Fruit fly (Drosophila melanogaster) whole organism, wandering third instar larva: Measurements from ENCODE around the gene IntS4.

Experiments
- Abd-B ChIP-seq: fragments of >200 bp; optimal IDR thresholded peaks from 2 replicates; lab custom pipeline; 2017; ENCODE audit warnings: missing biosample characterization, missing genetic modification characterization
- CG32264 ChIP-seq: fragments of 200-800 bp; sonication (Bioruptor generic); optimal IDR thresholded peaks from 2 replicates; lab custom pipeline; 2016; ENCODE audit warnings: missing biosample characterization, missing genetic modification characterization
- CG9705 ChIP-seq: fragments of 200-800 bp; sonication (Bioruptor generic); optimal IDR thresholded peaks from 2 replicates; lab custom pipeline; 2018; ENCODE audit warnings: missing biosample characterization, mild to moderate bottlenecking, missing genetic modification characterization
- CrebA ChIP-seq: fragments of 200-800 bp; sonication (Bioruptor generic); optimal IDR thresholded peaks from 2 replicates; lab custom pipeline; 2016; ENCODE audit warnings: missing biosample characterization, mild to moderate bottlenecking, missing genetic modification characterization, borderline replicate concordance
- Dfd ChIP-seq: fragments of >200 bp; optimal IDR thresholded peaks from 2 replicates; lab custom pipeline; 2017; ENCODE audit warnings: missing biosample characterization, missing genetic modification characterization
- Dif ChIP-seq: fragments of 200-275, 200-300 bp; sonication (Bioruptor generic); optimal IDR thresholded peaks from 2 replicates; lab custom pipeline; 2018; ENCODE audit warnings: missing biosample characterization, missing genetic modification characterization; ENCODE audit not compliant: partially characterized antibody
- GATAd ChIP-seq: sonication (Bioruptor generic); optimal IDR thresholded peaks from 2 replicates; lab custom pipeline; 2016; ENCODE audit warnings: missing biosample characterization, missing genetic modification characterization
- HLH106 ChIP-seq: fragments of 200-800 bp; optimal IDR thresholded peaks from 3 replicates; lab custom pipeline; 2019; ENCODE audit warnings: missing biosample characterization, mild to moderate bottlenecking, missing genetic modification characterization, moderate library complexity
- Hnf4 ChIP-seq: fragments of 200-800 bp; sonication (Bioruptor generic); optimal IDR thresholded peaks from 2 replicates; lab custom pipeline; 2016; ENCODE audit warnings: missing biosample characterization, mild to moderate bottlenecking, missing genetic modification characterization
- Hr78 ChIP-seq: fragments of >200 bp; optimal IDR thresholded peaks from 2 replicates; lab custom pipeline; 2017; ENCODE audit warnings: missing biosample characterization, missing genetic modification characterization
- Hr83 ChIP-seq: fragments of 200-300 bp; sonication (Bioruptor generic); optimal IDR thresholded peaks from 2 replicates; lab custom pipeline; 2016; ENCODE audit warnings: missing biosample characterization, mild to moderate bottlenecking, missing genetic modification characterization, moderate library complexity; ENCODE audit not compliant: poor library complexity, severe bottlenecking
- Jra ChIP-seq: sonication (Bioruptor generic); optimal IDR thresholded peaks from 2 replicates; lab custom pipeline; 2016; ENCODE audit warnings: missing biosample characterization, missing genetic modification characterization
- Mio ChIP-seq: sonication (Bioruptor generic); optimal IDR thresholded peaks from 2 replicates; lab custom pipeline; 2016; ENCODE audit warnings: missing biosample characterization, missing genetic modification characterization
- Myc ChIP-seq: fragments of >200 bp; optimal IDR thresholded peaks from 2 replicates; lab custom pipeline; 2017
- N ChIP-seq: fragments of >200 bp; optimal IDR thresholded peaks from 2 replicates; lab custom pipeline; 2018; ENCODE audit warnings: missing biosample characterization, missing external identifiers, missing genetic modification characterization
- OdsH ChIP-seq: fragments of 200-800 bp; sonication (Bioruptor generic); optimal IDR thresholded peaks from 2 replicates; lab custom pipeline; 2016; ENCODE audit warnings: missing biosample characterization, mild to moderate bottlenecking, missing genetic modification characterization
- Rel ChIP-seq, 2 experiments: fragments of 200-800 bp; sonication (Bioruptor generic) in 1 of 2; optimal IDR thresholded peaks; 2 replicates in 1 of 2; 3 replicates in 1 of 2; lab custom pipeline; 2016 to 2019; ENCODE audit warnings: mild to moderate bottlenecking in 2 of 2, missing biosample characterization in 2 of 2, missing genetic modification characterization in 2 of 2, moderate library complexity in 1 of 2
- Sp1 ChIP-seq: fragments of 200-800 bp; sonication (Bioruptor generic); optimal IDR thresholded peaks from 3 replicates; lab custom pipeline; 2019; ENCODE audit warnings: missing biosample characterization, mild to moderate bottlenecking, missing genetic modification characterization, moderate library complexity
- Vsx2 ChIP-seq: fragments of 200-300, 225-300 bp; sonication (Bioruptor generic); optimal IDR thresholded peaks from 2 replicates; lab custom pipeline; 2018; ENCODE audit warnings: missing biosample characterization, missing genetic modification characterization; ENCODE audit not compliant: partially characterized antibody
- br ChIP-seq: fragments of 200-800 bp; sonication (Bioruptor generic); optimal IDR thresholded peaks from 2 replicates; lab custom pipeline; 2016; ENCODE audit warnings: missing biosample characterization, missing genetic modification characterization
- brk ChIP-seq: fragments of 200-800 bp; sonication (Bioruptor generic); optimal IDR thresholded peaks from 2 replicates; lab custom pipeline; 2016; ENCODE audit warnings: missing biosample characterization, mild to moderate bottlenecking, missing genetic modification characterization
- dl ChIP-seq, 2 experiments: fragments of 175-275, 200-275 bp in 1 of 2; fragments of 200-275 bp in 1 of 2; sonication (Bioruptor generic); optimal IDR thresholded peaks; lab custom pipeline; 2018; ENCODE audit warnings: mild to moderate bottlenecking in 2 of 2, missing biosample characterization in 2 of 2, missing genetic modification characterization in 2 of 2, moderate library complexity in 2 of 2; ENCODE audit not compliant: partially characterized antibody in 2 of 2, insufficient read depth in 1 of 2
- dmrt93B ChIP-seq: fragments of 200-800 bp; sonication (Bioruptor generic); optimal IDR thresholded peaks from 2 replicates; lab custom pipeline; 2018; ENCODE audit warnings: missing biosample characterization, mild to moderate bottlenecking, missing genetic modification characterization
- dsf ChIP-seq: sonication (Bioruptor generic); optimal IDR thresholded peaks from 2 replicates; lab custom pipeline; 2016; ENCODE audit warnings: missing biosample characterization, missing genetic modification characterization, borderline replicate concordance
- ey ChIP-seq: fragments of 200-800 bp; sonication (Bioruptor generic); optimal IDR thresholded peaks from 2 replicates; lab custom pipeline; 2016; ENCODE audit warnings: missing biosample characterization, missing genetic modification characterization
- foxo ChIP-seq, 2 experiments: fragments of 200-800 bp; sonication (Bioruptor generic); optimal IDR thresholded peaks; 2 replicates in 1 of 2; 3 replicates in 1 of 2; lab custom pipeline; 2016 to 2017; ENCODE audit warnings: missing biosample characterization in 2 of 2, missing genetic modification characterization in 2 of 2
- fru ChIP-seq: fragments of 200-800 bp; sonication (Bioruptor generic); optimal IDR thresholded peaks from 3 replicates; lab custom pipeline; 2016; ENCODE audit warnings: missing biosample characterization, mild to moderate bottlenecking, missing genetic modification characterization
- h ChIP-seq: fragments of 200-800 bp; sonication (Bioruptor generic); optimal IDR thresholded peaks from 3 replicates; lab custom pipeline; 2016; ENCODE audit warnings: missing biosample characterization, mild to moderate bottlenecking, missing genetic modification characterization
- jim ChIP-seq: fragments of 175-275, 200-325 bp; sonication (Bioruptor generic); optimal IDR thresholded peaks from 2 replicates; lab custom pipeline; 2016; ENCODE audit warnings: missing biosample characterization, mild to moderate bottlenecking, missing genetic modification characterization
- lola ChIP-seq: fragments of >200 bp; optimal IDR thresholded peaks from 2 replicates; lab custom pipeline; 2017; ENCODE audit warnings: missing biosample characterization, missing genetic modification characterization
- pan ChIP-seq: fragments of >200 bp; optimal IDR thresholded peaks from 2 replicates; lab custom pipeline; 2017
- psq ChIP-seq: fragments of 200-800 bp; sonication (Bioruptor generic); optimal IDR thresholded peaks from 3 replicates; lab custom pipeline; 2017; ENCODE audit warnings: missing biosample characterization, mild to moderate bottlenecking, missing genetic modification characterization, moderate library complexity
- rgr ChIP-seq: fragments of 200-800 bp; sonication (Bioruptor generic); optimal IDR thresholded peaks from 3 replicates; lab custom pipeline; 2016; ENCODE audit warnings: missing biosample characterization, mild to moderate bottlenecking, missing genetic modification characterization
- sage ChIP-seq: fragments of 200-800 bp; sonication (Bioruptor generic); optimal IDR thresholded peaks from 2 replicates; lab custom pipeline; 2016; ENCODE audit warnings: missing biosample characterization, mild to moderate bottlenecking, missing genetic modification characterization
- sv ChIP-seq: fragments of 200-800 bp; sonication (Bioruptor generic); optimal IDR thresholded peaks from 3 replicates; lab custom pipeline; 2016; ENCODE audit warnings: missing biosample characterization, missing genetic modification characterization
- tai ChIP-seq: sonication (Bioruptor generic); optimal IDR thresholded peaks from 2 replicates; lab custom pipeline; 2016; ENCODE audit warnings: missing biosample characterization, missing genetic modification characterization
- usp ChIP-seq: fragments of >200 bp; optimal IDR thresholded peaks from 2 replicates; lab custom pipeline; 2017; ENCODE audit warnings: missing biosample characterization, missing genetic modification characterization
- woc ChIP-seq: sonication (Bioruptor generic); optimal IDR thresholded peaks from 2 replicates; lab custom pipeline; 2016; ENCODE audit warnings: missing biosample characterization, mild to moderate bottlenecking, missing genetic modification characterization

The IntS4 gene

DNA sequence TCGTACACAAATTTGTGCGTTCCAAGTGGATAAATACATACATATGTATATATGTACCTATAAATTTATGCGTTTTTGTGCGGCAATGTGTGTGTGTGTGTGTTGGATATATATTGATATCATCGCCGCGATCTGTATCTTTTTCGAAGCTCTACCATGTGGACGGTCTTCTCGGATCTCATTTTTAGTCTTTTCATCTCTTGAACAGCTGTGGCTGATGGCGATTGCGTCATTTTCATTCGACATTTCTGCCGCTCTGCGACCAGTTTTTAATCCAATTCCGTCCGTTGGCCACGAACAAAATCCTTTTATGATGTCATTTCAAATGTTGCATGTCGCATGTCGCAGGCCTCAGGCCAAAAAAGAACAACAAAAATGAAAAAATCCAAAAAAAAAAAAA, 38.1 kb downstream of the IntS4 start:
- TF ChIP-seq dsf (GFP tag; lab: Kevin White, UChicago) = no peak
- no peak for TF ChIP-seq dmrt93B (GFP tag; lab: Kevin White, UChicago)
- TF ChIP-seq sv (GFP tag; lab: Kevin White, UChicago) = no peak
- no peak for TF ChIP-seq br (GFP tag; lab: Kevin White, UChicago)
- TF ChIP-seq, all 38 proteins: peak for 0

DNA sequence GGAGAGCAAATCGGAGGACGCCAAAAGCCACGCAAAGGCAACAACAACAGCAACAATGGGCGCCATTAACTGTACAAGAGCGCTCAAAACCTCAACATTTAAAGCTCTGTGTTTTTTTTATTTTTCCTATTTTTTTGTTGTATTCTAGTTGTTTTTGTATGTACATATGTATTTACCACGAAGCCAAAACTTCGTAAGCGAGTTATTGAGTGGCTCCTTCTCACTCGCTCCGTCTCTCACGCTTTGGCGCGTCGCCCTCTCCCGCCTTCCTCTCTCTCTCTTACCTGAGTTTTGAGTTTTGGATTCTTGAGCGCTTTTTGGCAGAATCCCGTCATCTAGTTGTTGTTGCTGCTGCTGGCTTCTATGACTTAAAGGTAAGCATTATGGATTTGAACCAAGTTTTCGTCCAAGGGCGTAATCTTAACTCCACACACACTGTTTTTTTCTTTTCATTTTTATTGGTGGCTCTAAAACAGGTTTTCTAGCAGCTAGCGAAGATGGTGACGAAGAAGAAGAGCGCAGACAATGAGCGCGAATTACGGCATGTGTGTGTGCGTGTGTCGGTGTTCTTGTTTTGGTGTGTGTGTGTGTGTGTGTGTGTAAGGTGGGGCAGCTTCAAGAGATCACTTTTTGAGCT, 40.4 kb downstream of the IntS4 start:
- TF ChIP-seq Mio (GFP tag; lab: Kevin White, UChicago) (no peak), psq (GFP tag; lab: Kevin White, UChicago) (peak; percentile 53)

DNA sequence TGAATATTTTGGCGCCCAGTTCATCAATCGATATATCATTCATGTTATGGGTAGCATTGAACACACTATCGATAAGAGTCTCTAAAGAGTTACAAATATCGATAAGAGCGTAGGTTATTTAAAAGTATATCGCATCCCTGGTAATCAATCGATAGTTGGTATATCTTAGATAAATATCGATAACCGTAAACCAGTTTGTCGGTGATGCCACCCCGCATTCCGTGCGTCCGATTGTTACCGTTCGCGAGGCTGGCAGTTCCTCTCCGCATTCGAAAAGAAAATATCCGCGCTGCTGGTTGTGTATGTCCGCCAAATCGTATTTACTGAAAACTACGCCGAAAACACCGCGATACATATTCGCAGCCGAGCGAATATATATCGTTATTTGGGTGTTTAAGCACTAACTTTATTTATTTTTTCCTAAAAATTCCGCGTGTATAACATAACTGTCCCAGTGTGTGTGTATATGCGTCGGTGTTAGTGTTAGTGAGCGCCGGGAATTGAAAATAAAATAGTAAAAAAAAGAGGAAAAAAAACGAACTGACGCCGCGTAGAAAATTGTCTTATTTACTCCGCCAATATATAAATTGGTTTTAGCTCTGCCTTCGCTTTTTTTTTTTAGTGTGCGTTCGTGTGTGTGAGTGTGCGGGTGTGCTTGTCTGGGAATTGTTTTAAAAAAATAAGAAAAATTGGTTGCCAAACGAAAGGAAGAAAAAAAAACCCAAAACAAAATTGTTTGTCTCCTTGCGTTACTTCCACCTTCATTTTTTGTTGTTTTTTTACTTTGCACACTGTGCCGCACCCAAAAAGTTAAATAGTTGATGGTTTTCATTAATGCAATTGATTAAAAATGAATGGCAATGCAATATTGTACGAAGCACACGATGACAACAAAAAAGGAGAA, 41.2 kb downstream of the IntS4 start, which contains the start of gene Nrg:
TSS of gene Nrg (plus strand) at position 253 of the 904 bp plus-strand sequence.
- TF ChIP-seq HLH106 (tag; lab: Kevin White, UChicago) (no peak), dsf (GFP tag; lab: Kevin White, UChicago) (no peak), jim (GFP tag; lab: Kevin White, UChicago) (no peak), fru (GFP tag; lab: Kevin White, UChicago) (peak; percentile 41), sv (GFP tag; lab: Kevin White, UChicago) (no peak), usp (no peak), Jra (GFP tag; lab: Kevin White, UChicago) (peak; percentile 32), N (GFP tag; lab: Kevin White, UChicago) (no peak), CrebA (GFP tag; lab: Kevin White, UChicago) (peak; percentile 17), Mio (GFP tag; lab: Kevin White, UChicago) (no peak), Sp1 (GFP tag; lab: Kevin White, UChicago) (peak; percentile 27), OdsH (GFP tag; lab: Kevin White, UChicago) (no peak), h (peak; percentile 8), Dif (GFP tag; lab: Kevin White, UChicago) (no peak), Abd-B (GFP tag; lab: Kevin White, UChicago) (no peak), CG32264 (no peak), Dfd (peak; percentile 6), psq (GFP tag; lab: Kevin White, UChicago) (peak; percentile 5), GATAd (GFP tag; lab: Kevin White, UChicago) (no peak), sage (no peak), woc (GFP tag; lab: Kevin White, UChicago) (no peak), Rel (GFP tag; optimal IDR thresholded peaks at IDR 0.05; lab: Kevin White, UChicago) (no peak), Rel (tag; optimal IDR thresholded peaks at IDR 0.05; lab: Kevin White, UChicago) (peak; percentile 42), rgr (GFP tag; lab: Kevin White, UChicago) (peak; percentile 24), dmrt93B (GFP tag; lab: Kevin White, UChicago) (no peak), Vsx2 (GFP tag; lab: Kevin White, UChicago) (peak; percentile 89), Hr78 (GFP tag; lab: Kevin White, UChicago) (no peak), lola (GFP tag; lab: Kevin White, UChicago) (no peak), pan (lab: Kevin White, UChicago) (no peak), CG9705 (GFP tag; lab: Kevin White, UChicago) (no peak), Hr83 (no peak), dl (GFP tag; optimal IDR thresholded peaks at IDR 0.05; lab: Kevin White, UChicago; ENCODE audit: insufficient read depth in 1 of 2, partially characterized antibody in 2 of 2) (no peak), ey (peak; percentile 13), brk (GFP tag; lab: Kevin White, UChicago) (peak; percentile 64), Myc (no peak), tai (GFP tag; lab: Kevin White, UChicago) (no peak), Hnf4 (peak; percentile 28), foxo (GFP tag; optimal IDR thresholded peaks at IDR 0.05; lab: Kevin White, UChicago) (peak in 1 of 2 experiments; percentile 21), br (GFP tag; lab: Kevin White, UChicago) (peak; percentile 31)
